Fruit fly (Drosophila melanogaster) whole organism, prepupa: ENCODE data around the gene CG6282.

Experiments
- Blimp-1 ChIP-seq: fragments of 200-800 bp; sonication (Bioruptor generic); optimal IDR thresholded peaks from 3 replicates; lab custom pipeline; 2017; ENCODE audit warnings: missing biosample characterization, missing genetic modification characterization, mild to moderate bottlenecking, moderate library complexity, missing genetic modification reagents
- CG10631 ChIP-seq: fragments of 200-800 bp; sonication (Bioruptor generic); optimal IDR thresholded peaks from 2 replicates; lab custom pipeline; 2016; ENCODE audit warnings: missing biosample characterization, missing genetic modification characterization
- CG11294 ChIP-seq: fragments of 200-800 bp; sonication (Bioruptor generic); IDR thresholded peaks from 2 replicates; pipeline ENCODE4 v1.3.6; 2022; ENCODE audit warnings: missing biosample characterization, missing genetic modification characterization
- CG15336 ChIP-seq: fragments of 200-800 bp; sonication (Bioruptor generic); IDR thresholded peaks from 2 replicates; pipeline ENCODE4 v1.3.6; 2022; ENCODE audit warnings: missing biosample characterization, missing genetic modification characterization
- CG1621 ChIP-seq: fragments of 200-800 bp; sonication (Bioruptor generic); optimal IDR thresholded peaks from 3 replicates; lab custom pipeline; 2018; ENCODE audit warnings: missing biosample characterization, mild to moderate bottlenecking, missing genetic modification characterization
- CG16779 ChIP-seq: fragments of 200-800 bp; sonication (Bioruptor generic); optimal IDR thresholded peaks from 3 replicates; lab custom pipeline; 2017; ENCODE audit warnings: missing biosample characterization, mild to moderate bottlenecking, missing genetic modification characterization
- CG32006 ChIP-seq: fragments of 200-800 bp; sonication (Bioruptor generic); optimal IDR thresholded peaks from 3 replicates; lab custom pipeline; 2017; ENCODE audit warnings: missing biosample characterization, mild to moderate bottlenecking, missing genetic modification characterization
- CG3919 ChIP-seq: fragments of 200-800 bp; sonication (Bioruptor generic); optimal IDR thresholded peaks from 3 replicates; lab custom pipeline; 2016; ENCODE audit warnings: missing biosample characterization, missing genetic modification characterization
- CG4318 ChIP-seq: fragments of 200-800 bp; sonication (Bioruptor generic); optimal IDR thresholded peaks from 3 replicates; lab custom pipeline; 2017; ENCODE audit warnings: missing biosample characterization, mild to moderate bottlenecking, missing genetic modification characterization
- CG6163 ChIP-seq: fragments of 200-800 bp; sonication (Bioruptor generic); IDR thresholded peaks from 3 replicates; pipeline ENCODE4 v1.3.6; 2022; ENCODE audit warnings: missing biosample characterization, missing genetic modification characterization
- CG6792 ChIP-seq: fragments of 200-800 bp; sonication (Bioruptor generic); optimal IDR thresholded peaks from 3 replicates; lab custom pipeline; 2016; ENCODE audit warnings: missing biosample characterization, missing genetic modification characterization
- CG6808 ChIP-seq: fragments of 200-800 bp; sonication (Bioruptor generic); optimal IDR thresholded peaks from 3 replicates; lab custom pipeline; 2017; ENCODE audit warnings: missing biosample characterization, missing genetic modification characterization, mild to moderate bottlenecking, moderate library complexity, missing genetic modification reagents
- CG6854 ChIP-seq: fragments of 200-800 bp; sonication (Bioruptor generic); optimal IDR thresholded peaks from 2 replicates; lab custom pipeline; 2017; ENCODE audit warnings: missing biosample characterization, mild to moderate bottlenecking, missing genetic modification characterization
- CG7368 ChIP-seq: fragments of 200-800 bp; sonication (Bioruptor generic); optimal IDR thresholded peaks from 3 replicates; lab custom pipeline; 2016; ENCODE audit warnings: missing biosample characterization, missing genetic modification characterization
- CG8119 ChIP-seq: fragments of 200-800 bp; sonication (Bioruptor generic); IDR thresholded peaks from 3 replicates; pipeline ENCODE4 v1.3.6; 2022; ENCODE audit warnings: missing biosample characterization, missing genetic modification characterization
- Eip75B ChIP-seq: fragments of 200-800 bp; sonication (Bioruptor generic); optimal IDR thresholded peaks from 3 replicates; lab custom pipeline; 2016; ENCODE audit warnings: missing biosample characterization, missing genetic modification characterization
- Eip78C ChIP-seq: fragments of 200-800 bp; sonication (Bioruptor generic); peaks from one replicate; lab custom pipeline; 2016; ENCODE audit warnings: missing biosample characterization, missing genetic modification characterization
- Eip93F ChIP-seq: fragments of 200-800 bp; sonication (Bioruptor generic); optimal IDR thresholded peaks from 2 replicates; lab custom pipeline; 2016; ENCODE audit warnings: missing biosample characterization, mild to moderate bottlenecking, missing genetic modification characterization
- Hr4 ChIP-seq: fragments of 200-800 bp; sonication (Bioruptor generic); optimal IDR thresholded peaks from 3 replicates; lab custom pipeline; 2016; ENCODE audit warnings: missing biosample characterization, missing genetic modification characterization
- OdsH ChIP-seq: fragments of 200-800 bp; sonication (Bioruptor generic); optimal IDR thresholded peaks from 3 replicates; lab custom pipeline; 2016; ENCODE audit warnings: missing biosample characterization, missing genetic modification characterization
- Sox15 ChIP-seq: fragments of 200-800 bp; sonication (Bioruptor generic); optimal IDR thresholded peaks from 3 replicates; lab custom pipeline; 2016; ENCODE audit warnings: missing biosample characterization, missing genetic modification characterization
- achi ChIP-seq: fragments of 200-800 bp; sonication (Bioruptor generic); optimal IDR thresholded peaks from 3 replicates; lab custom pipeline; 2016; ENCODE audit warnings: missing biosample characterization, missing genetic modification characterization
- acj6 ChIP-seq: fragments of 200-800 bp; sonication (Bioruptor generic); optimal IDR thresholded peaks from 3 replicates; lab custom pipeline; 2016; ENCODE audit warnings: missing biosample characterization, missing genetic modification characterization
- cyc ChIP-seq: fragments of 200-800 bp; sonication (Bioruptor generic); optimal IDR thresholded peaks from 3 replicates; lab custom pipeline; 2016; ENCODE audit warnings: missing biosample characterization, missing genetic modification characterization
- dac ChIP-seq: fragments of 200-800 bp; sonication (Bioruptor generic); optimal IDR thresholded peaks from 2 replicates; lab custom pipeline; 2017; ENCODE audit warnings: missing biosample characterization, mild to moderate bottlenecking, missing genetic modification characterization
- dsx ChIP-seq: fragments of 200-800 bp; optimal IDR thresholded peaks from 3 replicates; lab custom pipeline; 2019; ENCODE audit warnings: missing biosample characterization, mild to moderate bottlenecking, missing genetic modification characterization, moderate library complexity; ENCODE audit not compliant: poor library complexity, severe bottlenecking
- eg ChIP-seq: fragments of 200-800 bp; sonication (Bioruptor generic); IDR thresholded peaks from 3 replicates; pipeline ENCODE4 v1.3.6; 2022; ENCODE audit warnings: missing biosample characterization, missing genetic modification characterization
- fkh ChIP-seq: fragments of 200-800 bp; sonication (Bioruptor generic); optimal IDR thresholded peaks from 3 replicates; lab custom pipeline; 2017; ENCODE audit warnings: missing biosample characterization, mild to moderate bottlenecking, missing genetic modification characterization, moderate library complexity
- lz ChIP-seq: fragments of 200-800 bp; sonication (Bioruptor generic); optimal IDR thresholded peaks from 3 replicates; lab custom pipeline; 2016; ENCODE audit warnings: missing biosample characterization, missing genetic modification characterization
- salr ChIP-seq, 2 experiments: fragments of 200-800 bp; sonication (Bioruptor generic); optimal IDR thresholded peaks; 3 replicates each; lab custom pipeline; 2016 to 2018; ENCODE audit warnings: missing biosample characterization in 2 of 2, missing genetic modification characterization in 2 of 2, mild to moderate bottlenecking in 1 of 2
- spab ChIP-seq: fragments of 200-800 bp; sonication (Bioruptor generic); optimal IDR thresholded peaks from 2 replicates; lab custom pipeline; 2017; ENCODE audit warnings: missing biosample characterization, mild to moderate bottlenecking, missing genetic modification characterization, missing genetic modification reagents
- ss ChIP-seq, 2 experiments: fragments of 200-800 bp; sonication (Bioruptor generic); optimal IDR thresholded peaks; 2 replicates in 1 of 2; 3 replicates in 1 of 2; lab custom pipeline; 2017 to 2018; ENCODE audit warnings: mild to moderate bottlenecking in 2 of 2, missing biosample characterization in 2 of 2, missing genetic modification characterization in 2 of 2, moderate library complexity in 1 of 2
- svp ChIP-seq: fragments of 200-800 bp; sonication (Bioruptor generic); peaks from one replicate; lab custom pipeline; 2016; ENCODE audit warnings: missing biosample characterization, missing genetic modification characterization
- vri ChIP-seq: fragments of 200-800 bp; sonication (Bioruptor generic); optimal IDR thresholded peaks from 3 replicates; lab custom pipeline; 2016; ENCODE audit warnings: missing biosample characterization, mild to moderate bottlenecking, missing genetic modification characterization

CG6282 gene

DNA sequence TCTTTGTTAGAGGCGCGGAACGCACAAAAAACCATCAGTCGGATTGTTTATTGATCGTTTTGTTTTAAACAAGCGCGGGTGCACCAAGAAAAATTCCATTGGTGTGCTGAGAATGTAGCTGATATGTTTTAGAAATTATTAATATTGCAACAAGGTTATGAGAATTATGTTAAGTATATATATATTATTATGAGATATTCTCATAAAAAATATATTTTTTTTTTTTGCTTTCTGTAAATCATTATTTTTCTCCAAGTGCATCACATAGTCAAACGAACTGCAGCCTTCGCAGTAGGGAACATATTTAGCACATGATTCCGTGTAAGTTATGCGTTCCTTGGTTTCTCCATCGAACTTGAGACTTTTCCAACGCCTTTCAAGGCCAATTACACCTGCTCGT, 24.5 kb downstream of the CG6282 start:
- no peak for TF ChIP-seq CG6808 (GFP tag; lab: Kevin White, UChicago)
- TF ChIP-seq CG11294 (GFP tag; lab: Robert Waterston, UW) = no peak
- no peak for TF ChIP-seq ss (GFP tag; optimal IDR thresholded peaks at IDR 0.05; lab: Kevin White, UChicago)
- TF ChIP-seq CG6163 (GFP tag; lab: Robert Waterston, UW) = peak; percentile 37; the same call in 1 of the 3 replicates
- TF ChIP-seq eg (GFP tag; lab: Robert Waterston, UW) = 0 out of 3 replicates have a peak, but pooled peaks have one; percentile 20

DNA sequence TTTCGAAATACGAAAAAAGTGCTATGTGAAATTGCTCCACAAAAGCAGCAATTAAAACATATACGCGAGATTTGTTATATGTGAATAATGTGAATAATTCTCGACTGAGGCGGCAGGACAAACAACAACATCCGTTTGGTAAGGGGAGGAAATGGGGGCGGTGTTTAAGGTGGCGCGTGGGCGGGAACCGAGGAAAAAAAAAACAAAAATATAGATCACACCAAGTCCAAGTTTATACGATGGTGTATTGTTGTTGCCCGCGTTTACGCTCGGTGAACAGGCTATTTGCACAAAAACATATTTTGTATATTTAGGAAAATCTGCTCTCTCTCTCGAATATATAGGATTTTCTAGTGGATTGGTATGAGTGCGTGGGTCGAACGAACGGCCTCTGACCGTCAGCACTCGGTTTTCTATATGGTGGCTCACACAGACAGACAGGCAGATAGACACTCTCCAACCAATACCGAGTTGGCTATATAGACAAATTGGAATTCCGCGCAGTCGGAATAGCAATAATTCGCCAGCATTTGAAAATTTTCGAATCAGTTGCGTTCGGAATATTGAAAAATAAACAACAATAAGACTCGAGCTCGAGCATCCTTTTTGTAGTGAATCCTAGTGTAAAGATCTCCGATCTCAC, 25.4 kb downstream of the CG6282 start:
- TF ChIP-seq spab (GFP tag; lab: Kevin White, UChicago) (no peak), CG1621 (no peak), CG4318 (GFP tag; lab: Kevin White, UChicago) (no peak), dac (no peak)

DNA sequence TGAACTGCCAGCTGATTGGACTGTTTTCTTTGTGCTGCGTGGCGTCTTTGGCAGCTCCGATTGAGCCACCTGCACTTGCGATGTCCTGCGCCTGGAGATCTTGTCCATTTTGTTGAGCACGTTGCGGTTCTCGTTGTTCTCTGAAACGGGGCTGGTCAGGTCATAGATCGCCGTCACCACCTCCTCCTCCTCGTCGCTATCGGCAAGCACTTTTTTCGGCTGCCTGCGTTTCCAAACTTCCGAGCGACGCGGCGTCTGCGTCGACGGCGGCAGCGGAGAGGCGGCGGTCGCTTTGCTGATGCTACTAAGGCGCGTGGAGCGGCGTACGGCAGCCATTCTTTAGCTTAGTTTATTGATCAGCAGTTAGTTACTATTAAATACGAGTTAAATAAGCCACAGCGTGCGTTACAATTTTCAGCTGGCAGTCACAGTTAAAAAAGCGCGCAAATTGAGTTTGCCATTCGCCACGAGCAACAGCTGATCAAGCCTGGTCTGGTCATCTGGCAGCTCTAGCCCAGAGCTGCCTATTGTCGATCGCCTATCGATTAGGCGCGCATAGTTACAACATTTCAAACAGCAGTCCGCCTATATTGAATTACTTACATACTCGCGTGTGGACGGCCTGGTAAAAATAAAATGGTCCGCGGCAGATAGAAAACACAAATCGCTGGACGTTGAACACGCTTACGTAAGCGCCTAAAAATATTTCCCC, 29.3 kb downstream of the CG6282 start, which contains the start of gene Cdc6:
Gene Cdc6, minus strand, starts transcription at position 456 of the 712 bp plus-strand sequence.
- TF ChIP-seq CG10631 = no peak
- TF ChIP-seq svp = peak; percentile 93
- no peak for TF ChIP-seq ss (GFP tag; optimal IDR thresholded peaks at IDR 0.05; lab: Kevin White, UChicago)
- no peak for TF ChIP-seq CG4318 (GFP tag; lab: Kevin White, UChicago)
- no peak for TF ChIP-seq achi (GFP tag; lab: Kevin White, UChicago)
- TF ChIP-seq Eip75B (GFP tag; lab: Kevin White, UChicago) = no peak

dm6 chr3L:8640139-8640538, 35.7 kb downstream of the CG6282 start, which contains the start of gene Cpr66D:
Cpr66D (plus strand) TSS chr3L:8640439.
- TF ChIP-seq dsx = no peak
- TF ChIP-seq CG8119 (GFP tag; lab: Robert Waterston, UW) = 0 out of 3 replicates have a peak, but pooled peaks have one; percentile 23
- peak; percentile 34 for TF ChIP-seq Hr4
- no peak for TF ChIP-seq cyc (GFP tag; lab: Kevin White, UChicago)
- no peak for TF ChIP-seq vri (GFP tag; lab: Kevin White, UChicago)
- no peak for TF ChIP-seq fkh (GFP tag; lab: Kevin White, UChicago)

- TF ChIP-seq acj6 (GFP tag; lab: Kevin White, UChicago) = peak; percentile 2
- peak; percentile 17 for TF ChIP-seq dac
- peak; percentile 71 for TF ChIP-seq Hr4
- no peak for TF ChIP-seq CG7368 (GFP tag; lab: Kevin White, UChicago)
- peak; percentile 30 for TF ChIP-seq CG4318 (GFP tag; lab: Kevin White, UChicago)
- TF ChIP-seq CG6854 (GFP tag; lab: Kevin White, UChicago) = no peak
- peak; percentile 64 for TF ChIP-seq CG32006 (GFP tag; lab: Kevin White, UChicago)
- peak; percentile 7 for TF ChIP-seq CG6792 (GFP tag; lab: Kevin White, UChicago)
- TF ChIP-seq Eip93F (GFP tag; lab: Kevin White, UChicago) = no peak
- no peak for TF ChIP-seq CG16779
- TF ChIP-seq OdsH (GFP tag; lab: Kevin White, UChicago) = peak; percentile 40
- TF ChIP-seq CG15336 (GFP tag; lab: Robert Waterston, UW) = peak; percentile 59
- peak; percentile 44; the same call in 2 of the 3 replicates for TF ChIP-seq CG8119 (GFP tag; lab: Robert Waterston, UW)
- peak; percentile 42; the same call in 2 of the 3 replicates for TF ChIP-seq eg (GFP tag; lab: Robert Waterston, UW)
- TF ChIP-seq CG3919 (GFP tag; lab: Kevin White, UChicago) = peak; percentile 36
- TF ChIP-seq lz (GFP tag; lab: Kevin White, UChicago) = peak; percentile 35
- TF ChIP-seq Eip78C (GFP tag; lab: Kevin White, UChicago) = peak; percentile 83
- TF ChIP-seq Blimp-1 = peak; percentile 85
- TF ChIP-seq svp = peak; percentile 56
- TF ChIP-seq salr (GFP tag; optimal IDR thresholded peaks at IDR 0.05; lab: Kevin White, UChicago) = no peak
- TF ChIP-seq Sox15 (GFP tag; lab: Kevin White, UChicago) = no peak
- no peak for TF ChIP-seq CG11294 (GFP tag; lab: Robert Waterston, UW)
These were observed 36.6 kb downstream of the CG6282 start for dm6 chr3L:8641049-8641448.
